Fruit fly (Drosophila melanogaster): ENCODE data around the gene CG9288.

The CG9288 gene

dm6 chr3R:13807906-13808305 is 28.5 kb downstream of the CG9288 start (continued):
- TF ChIP-seq CG11294 (GFP tag; IDR thresholded peaks at IDR 0.05) (no peak), dsx (GFP tag; optimal IDR thresholded peaks at IDR 0.05; ENCODE audit: poor library complexity, severe bottlenecking) (peak; percentile 18), Ets21C (GFP tag; optimal IDR thresholded peaks at IDR 0.05) (no peak), topi (GFP tag; optimal IDR thresholded peaks at IDR 0.05) (peak; percentile 53), dac (GFP tag; optimal IDR thresholded peaks at IDR 0.05) (peak; percentile 65), eg (GFP tag; IDR thresholded peaks at IDR 0.05) (peak; percentile 41; the same call in 2 of the 3 replicates), CG11762 (GFP tag; optimal IDR thresholded peaks at IDR 0.05; ENCODE audit: insufficient read depth) (peak; percentile 8), CG8119 (GFP tag; IDR thresholded peaks at IDR 0.05) (no peak), CG3919 (GFP tag; optimal IDR thresholded peaks at IDR 0.05) (peak; percentile 62), Lpt (GFP tag; optimal IDR thresholded peaks at IDR 0.05) (no peak), Smox (GFP tag; optimal IDR thresholded peaks at IDR 0.05) (peak; percentile 38), CG31627 (GFP tag; optimal IDR thresholded peaks at IDR 0.05) (peak; percentile 37), ss (GFP tag; optimal IDR thresholded peaks at IDR 0.05) (peak in 1 of 2 experiments; percentile 44), achi (GFP tag; optimal IDR thresholded peaks at IDR 0.05) (peak; percentile 70), svp (GFP tag) (peak; percentile 68), esn (GFP tag; optimal IDR thresholded peaks at IDR 0.05) (peak; percentile 62), CG15336 (GFP tag; IDR thresholded peaks at IDR 0.05) (peak; percentile 49; the same call in 1 of the 2 replicates), CG34406 (GFP tag; optimal IDR thresholded peaks at IDR 0.05) (peak; percentile 50)

dm6 chr3R:13809261-13809660 is 29.8 kb downstream of the CG9288 start:
- TF ChIP-seq CG8319 (GFP tag; optimal IDR thresholded peaks at IDR 0.05): no peak
- TF ChIP-seq CG16779 (tag; optimal IDR thresholded peaks at IDR 0.05): no peak
- no peak for TF ChIP-seq Lpt (GFP tag; optimal IDR thresholded peaks at IDR 0.05)
- no peak for TF ChIP-seq fkh (GFP tag; optimal IDR thresholded peaks at IDR 0.05)
- no peak for TF ChIP-seq Sox102F (GFP tag; optimal IDR thresholded peaks at IDR 0.05)
- TF ChIP-seq Eip75B (GFP tag; optimal IDR thresholded peaks at IDR 0.05): no peak
- TF ChIP-seq Ets21C (GFP tag; optimal IDR thresholded peaks at IDR 0.05): no peak
- no peak for TF ChIP-seq CG7368 (GFP tag; optimal IDR thresholded peaks at IDR 0.05)
- no peak for TF ChIP-seq CG31627 (GFP tag; optimal IDR thresholded peaks at IDR 0.05)
- TF ChIP-seq CG8632 (GFP tag; optimal IDR thresholded peaks at IDR 0.05): no peak
- TF ChIP-seq spab (GFP tag; optimal IDR thresholded peaks at IDR 0.05): no peak
- TF ChIP-seq cyc (GFP tag; optimal IDR thresholded peaks at IDR 0.05): no peak
- no peak for TF ChIP-seq fd85E (GFP tag; optimal IDR thresholded peaks at IDR 0.05)
- no peak for TF ChIP-seq eg (GFP tag; IDR thresholded peaks at IDR 0.05)
- no peak for TF ChIP-seq OdsH (GFP tag; optimal IDR thresholded peaks at IDR 0.05)
- no peak for TF ChIP-seq Met (GFP tag; optimal IDR thresholded peaks at IDR 0.05)
- no peak for TF ChIP-seq achi (GFP tag; optimal IDR thresholded peaks at IDR 0.05)

dm6 chr3R:13810308-13810707 is 30.9 kb downstream of the CG9288 start:
- TF ChIP-seq CG6854 (GFP tag; optimal IDR thresholded peaks at IDR 0.05) (no peak), CG6808 (GFP tag; optimal IDR thresholded peaks at IDR 0.05) (no peak)

dm6 chr3R:13811737-13812136 is 32.3 kb downstream of the CG9288 start:
- TF ChIP-seq CG6854 (GFP tag; optimal IDR thresholded peaks at IDR 0.05) (no peak), cyc (GFP tag; optimal IDR thresholded peaks at IDR 0.05) (no peak), CG7368 (GFP tag; optimal IDR thresholded peaks at IDR 0.05) (no peak), achi (GFP tag; optimal IDR thresholded peaks at IDR 0.05) (no peak), ss (GFP tag; optimal IDR thresholded peaks at IDR 0.05) (no peak), fkh (GFP tag; optimal IDR thresholded peaks at IDR 0.05) (no peak), Sox15 (GFP tag; optimal IDR thresholded peaks at IDR 0.05) (no peak), CG6276 (GFP tag; optimal IDR thresholded peaks at IDR 0.05) (no peak), Ets21C (GFP tag; optimal IDR thresholded peaks at IDR 0.05) (no peak), CG8119 (GFP tag; IDR thresholded peaks at IDR 0.05) (no peak), CG6792 (GFP tag; optimal IDR thresholded peaks at IDR 0.05) (no peak), Hr38 (GFP tag; optimal IDR thresholded peaks at IDR 0.05) (no peak), CG11762 (GFP tag; optimal IDR thresholded peaks at IDR 0.05; ENCODE audit: insufficient read depth) (no peak), CG10631 (GFP tag; optimal IDR thresholded peaks at IDR 0.05) (no peak), CG4318 (GFP tag; optimal IDR thresholded peaks at IDR 0.05) (no peak), dsx (GFP tag; optimal IDR thresholded peaks at IDR 0.05; ENCODE audit: poor library complexity, severe bottlenecking) (no peak), Eip93F (GFP tag; optimal IDR thresholded peaks at IDR 0.05) (no peak), CG11294 (GFP tag; IDR thresholded peaks at IDR 0.05) (no peak)
